Worm (Caenorhabditis elegans): ENCODE measurements around the gene Y37H2A.11.

Y37H2A.11 gene

DNA sequence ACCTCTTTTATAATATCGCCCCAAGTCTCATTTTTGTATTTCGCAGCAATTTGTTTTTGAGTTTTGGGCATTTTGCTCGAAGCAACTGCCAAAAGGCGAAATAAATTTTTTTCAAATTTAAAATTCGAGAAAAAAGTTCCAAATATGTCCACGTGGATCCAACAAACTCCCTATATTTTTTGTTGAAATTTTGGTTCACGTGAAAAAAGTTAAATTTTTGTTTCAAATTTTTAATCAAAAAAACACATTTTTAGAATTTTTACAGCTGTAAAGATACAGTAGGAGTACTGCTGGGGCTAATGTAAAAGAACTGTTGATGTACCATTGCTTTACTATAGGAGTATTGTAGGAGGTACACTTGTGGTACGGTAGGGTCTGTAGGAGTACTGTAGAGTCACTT, 25.9 kb downstream of the Y37H2A.11 start, which contains the start of gene C14A6.6:
C14A6.6 (minus strand) TSS at position 101 of the 400 bp plus-strand sequence.
- TF ChIP-seq nhr-28 (tag; optimal IDR thresholded peaks at IDR 0.05): no peak
- no peak for TF ChIP-seq sem-2 (GFP tag; optimal IDR thresholded peaks at IDR 0.05)
- TF ChIP-seq blmp-1 (tag; optimal IDR thresholded peaks at IDR 0.05): no peak
- no peak for TF ChIP-seq flh-1 (GFP tag; optimal IDR thresholded peaks at IDR 0.05)
- no peak for TF ChIP-seq lin-13 (tag; optimal IDR thresholded peaks at IDR 0.05)
- no peak for TF ChIP-seq nhr-2 (tag; optimal IDR thresholded peaks at IDR 0.05)
- TF ChIP-seq mls-2 (tag; optimal IDR thresholded peaks at IDR 0.05): no peak
- no peak for TF ChIP-seq pha-4 (tag; optimal IDR thresholded peaks at IDR 0.05)

DNA sequence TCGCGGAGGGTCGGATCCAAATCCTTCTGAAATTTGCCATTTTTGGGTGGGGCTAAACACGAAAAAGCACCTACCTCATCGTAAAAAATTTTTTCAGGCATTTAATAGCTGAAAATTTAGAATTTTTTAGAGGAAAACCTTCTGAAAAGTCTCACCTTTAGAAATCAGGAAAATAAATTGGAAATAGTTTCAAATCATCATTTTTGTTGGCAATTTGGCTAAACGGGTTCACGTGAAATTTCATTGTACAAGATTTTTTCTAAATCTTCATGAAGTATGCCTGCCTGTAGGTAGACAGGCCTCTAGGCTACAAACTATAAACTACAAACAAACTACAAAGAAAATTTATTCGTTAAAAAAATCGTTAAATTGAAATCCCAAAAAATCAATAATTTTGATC, 27.0 kb downstream of the Y37H2A.11 start, which contains the start of gene C14A6.7:
C14A6.7 (minus strand) TSS at position 101 of the 400 bp plus-strand sequence.
- TF ChIP-seq nhr-2 (tag; optimal IDR thresholded peaks at IDR 0.05) (no peak), drap-1 (GFP tag; optimal IDR thresholded peaks at IDR 0.05) (no peak), lin-32 (GFP tag; optimal IDR thresholded peaks at IDR 0.05) (no peak)

DNA sequence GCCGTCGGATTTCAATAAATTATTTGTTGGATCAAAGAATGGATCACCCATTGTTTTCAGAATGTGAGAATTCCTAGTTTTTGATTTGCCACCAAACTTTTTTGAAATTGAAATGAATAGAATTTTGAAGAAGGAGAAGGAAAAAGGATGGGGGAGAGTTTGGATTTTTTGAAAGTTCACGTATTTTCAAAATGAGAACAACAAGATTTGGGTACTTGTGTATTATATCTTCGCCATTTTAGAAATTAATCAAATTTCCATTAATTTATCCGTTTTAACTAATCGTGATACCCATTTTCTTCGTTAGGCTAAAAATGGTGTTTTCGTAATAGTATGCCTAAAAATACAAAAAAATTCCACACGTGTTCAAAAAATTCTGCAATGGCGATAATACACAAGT, 30.3 kb downstream of the Y37H2A.11 start, which contains the start of gene C14A6.8:
C14A6.8 (minus strand) TSS at position 101 of the 400 bp plus-strand sequence.
- TF ChIP-seq unc-39 (tag; optimal IDR thresholded peaks at IDR 0.05): no peak
- no peak for TF ChIP-seq lin-13 (tag; optimal IDR thresholded peaks at IDR 0.05)
- no peak for TF ChIP-seq nhr-237 (tag; optimal IDR thresholded peaks at IDR 0.05)
- no peak for TF ChIP-seq elt-1 (tag; optimal IDR thresholded peaks at IDR 0.05; ENCODE audit: borderline replicate concordance, insufficient read depth)
- TF ChIP-seq unc-62 (GFP tag; optimal IDR thresholded peaks at IDR 0.05): no peak
- no peak for TF ChIP-seq ceh-43 (GFP tag; optimal IDR thresholded peaks at IDR 0.05)
- TF ChIP-seq mab-5 (tag; optimal IDR thresholded peaks at IDR 0.05): no peak
- no peak for TF ChIP-seq blmp-1 (tag; optimal IDR thresholded peaks at IDR 0.05)
- no peak for TF ChIP-seq snpc-4 (tag; optimal IDR thresholded peaks at IDR 0.05)
- no peak for TF ChIP-seq nhr-12 (tag; optimal IDR thresholded peaks at IDR 0.05)

DNA sequence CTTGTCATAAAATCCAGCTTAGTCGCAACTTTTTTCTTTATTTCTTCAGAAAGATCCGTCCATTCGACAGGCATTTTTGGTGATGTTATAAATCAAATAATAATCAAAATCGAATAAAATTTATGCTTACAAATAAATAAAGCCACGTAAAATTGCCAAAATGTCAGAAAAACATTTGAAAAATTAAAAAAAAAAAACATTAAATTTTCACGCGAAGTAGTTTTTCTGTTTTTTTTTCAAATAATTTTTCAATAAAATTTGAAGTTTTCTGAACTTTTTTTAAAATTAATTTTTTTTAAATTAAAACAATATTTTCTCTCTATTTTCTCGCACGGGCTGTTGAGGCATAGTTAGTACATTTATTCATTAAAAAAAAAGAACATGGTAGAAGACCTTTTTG, 37.4 kb downstream of the Y37H2A.11 start, which contains the start of gene C31G12.4:
C31G12.4 (minus strand) TSS at position 101 of the 400 bp plus-strand sequence.
- TF ChIP-seq nhr-76 (tag; optimal IDR thresholded peaks at IDR 0.05): no peak

DNA sequence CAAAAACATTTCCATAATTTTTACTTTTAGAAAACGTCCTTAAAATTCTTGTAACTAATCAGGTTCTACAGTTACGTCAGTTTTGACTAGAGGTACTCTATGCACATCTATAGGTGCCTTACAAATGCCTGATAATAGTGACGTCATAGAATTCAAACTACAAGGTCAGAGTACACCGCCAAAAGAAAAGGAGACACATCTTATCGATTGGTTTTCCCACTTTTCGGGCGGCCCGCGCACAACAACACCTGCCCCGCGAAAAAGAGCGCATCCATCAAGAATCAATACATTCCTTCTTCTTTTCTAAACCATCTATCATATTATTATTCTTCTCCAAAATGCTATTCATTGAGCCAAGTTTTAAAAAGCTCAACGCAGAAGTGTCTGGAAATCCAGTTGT, 38.4 kb downstream of the Y37H2A.11 start, which contains the start of gene C31G12.1:
C31G12.1 (plus strand) TSS at position 301 of the 400 bp plus-strand sequence.
- TF ChIP-seq nhr-76 (tag; optimal IDR thresholded peaks at IDR 0.05) (no peak), ceh-39 (tag; optimal IDR thresholded peaks at IDR 0.05) (peak; percentile 16), lin-32 (GFP tag; optimal IDR thresholded peaks at IDR 0.05) (no peak), ces-1 (GFP tag; optimal IDR thresholded peaks at IDR 0.05) (no peak), snpc-4 (tag; optimal IDR thresholded peaks at IDR 0.05) (no peak), unc-120 (tag; optimal IDR thresholded peaks at IDR 0.05; ENCODE audit: poor library complexity, severe bottlenecking) (no peak)

DNA sequence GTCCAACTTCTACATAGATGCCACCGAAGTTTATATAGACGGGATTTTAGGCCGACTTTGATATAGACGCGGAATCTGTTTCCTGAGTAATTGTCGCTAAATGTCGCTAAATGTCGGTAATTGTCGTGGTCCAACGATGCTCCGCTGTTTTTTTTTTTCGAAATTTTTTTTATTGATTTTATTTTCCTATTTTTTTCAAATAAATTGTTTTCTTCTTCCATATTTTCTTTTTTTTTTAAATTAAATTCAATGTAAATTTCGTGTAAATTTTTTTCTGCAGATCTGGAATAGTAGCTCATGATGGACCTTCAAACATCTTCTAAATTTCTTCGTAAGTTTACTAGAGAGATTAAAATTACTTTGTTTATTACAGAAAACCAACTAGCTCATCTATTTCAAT, 43.6 kb downstream of the Y37H2A.11 start, which contains the start of gene C31G12.3:
C31G12.3 (plus strand) TSS at position 301 of the 400 bp plus-strand sequence.
- no peak for TF ChIP-seq ces-1 (GFP tag; optimal IDR thresholded peaks at IDR 0.05)

DNA sequence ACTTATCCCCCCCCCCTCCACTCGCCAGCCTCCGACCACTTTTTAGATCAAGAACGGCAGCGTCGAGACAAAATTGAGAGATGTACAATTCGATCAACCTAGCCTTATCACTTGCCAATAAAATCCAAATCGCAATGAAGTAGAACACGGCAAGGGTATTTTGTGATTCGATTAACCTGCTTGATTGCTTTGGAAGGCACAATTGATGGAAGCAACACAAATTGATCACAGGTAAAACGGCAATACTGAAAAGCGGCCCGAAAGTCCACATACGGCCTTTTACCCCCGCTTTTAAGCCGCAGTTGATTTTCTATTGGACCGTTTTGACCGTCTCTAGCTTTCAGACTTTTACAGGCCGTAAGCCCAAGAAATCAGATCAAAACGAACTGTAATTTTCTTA, 47.1 kb downstream of the Y37H2A.11 start, which contains the start of gene clec-245:
clec-245 (minus strand) TSS at position 101 of the 400 bp plus-strand sequence.
- TF ChIP-seq ceh-39 (tag; optimal IDR thresholded peaks at IDR 0.05): no peak
- no peak for TF ChIP-seq nhr-76 (tag; optimal IDR thresholded peaks at IDR 0.05)
- no peak for TF ChIP-seq ztf-11 (tag; optimal IDR thresholded peaks at IDR 0.05)
- no peak for TF ChIP-seq drap-1 (GFP tag; optimal IDR thresholded peaks at IDR 0.05)
- no peak for TF ChIP-seq unc-62 (GFP tag; optimal IDR thresholded peaks at IDR 0.05)
- no peak for TF ChIP-seq nhr-28 (tag; optimal IDR thresholded peaks at IDR 0.05)
- TF ChIP-seq lsy-2 (tag; optimal IDR thresholded peaks at IDR 0.05): no peak
- no peak for TF ChIP-seq nhr-12 (tag; optimal IDR thresholded peaks at IDR 0.05)
- no peak for TF ChIP-seq elt-1 (tag; optimal IDR thresholded peaks at IDR 0.05; ENCODE audit: borderline replicate concordance, insufficient read depth)
- TF ChIP-seq tbx-8 (GFP tag; optimal IDR thresholded peaks at IDR 0.05): no peak
- no peak for TF ChIP-seq unc-39 (tag; optimal IDR thresholded peaks at IDR 0.05)
- no peak for TF ChIP-seq cnd-1 (tag; optimal IDR thresholded peaks at IDR 0.05)
- TF ChIP-seq ceh-83 (GFP tag; optimal IDR thresholded peaks at IDR 0.05): no peak
- no peak for TF ChIP-seq mep-1 (tag; optimal IDR thresholded peaks at IDR 0.05)
- no peak for TF ChIP-seq ces-1 (GFP tag; optimal IDR thresholded peaks at IDR 0.05)
